Worm (Caenorhabditis elegans): ENCODE results near the gene F54D1.6.
A peak's percentile ranks its signal among the peaks of the same experiment; 100 is the strongest.

DNA sequence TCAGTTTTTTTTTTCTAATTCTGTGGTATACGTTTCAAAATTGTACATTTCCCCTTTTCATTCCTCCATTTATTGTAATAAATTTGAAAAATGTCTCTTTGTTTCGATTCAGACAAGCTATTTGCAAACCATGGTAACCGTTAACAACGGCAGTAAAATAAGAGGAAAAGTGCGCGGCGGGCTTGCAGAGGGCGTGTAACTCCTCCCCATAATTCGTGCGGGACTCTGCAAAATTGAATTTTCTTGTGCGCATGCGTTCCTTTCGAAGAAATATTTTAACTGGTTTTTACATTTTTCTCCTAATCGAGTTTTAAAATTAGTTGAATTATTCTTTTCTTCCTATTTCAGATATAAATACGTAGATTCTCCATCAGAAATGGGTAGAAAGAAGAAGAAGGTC is 23.0 kb downstream of the F54D1.6 start, which contains the start of gene znf-207:
- TF ChIP-seq him-1 (tag; optimal IDR thresholded peaks at IDR 0.05), result no peak
- TF ChIP-seq W03F9.2 (tag; optimal IDR thresholded peaks at IDR 0.05), result peak; percentile 49
- TF ChIP-seq dao-5 (tag; optimal IDR thresholded peaks at IDR 0.05), result no peak

Measured in whole organism, L4/young adult.